Fruit fly (Drosophila melanogaster) whole organism, prepupa: ENCODE data around the gene Sema5c.

Experiments
- Blimp-1 ChIP-seq: fragments of 200-800 bp; sonication (Bioruptor generic); optimal IDR thresholded peaks from 3 replicates; lab custom pipeline; 2017; ENCODE audit warnings: missing biosample characterization, missing genetic modification characterization, mild to moderate bottlenecking, moderate library complexity, missing genetic modification reagents
- CG10631 ChIP-seq: fragments of 200-800 bp; sonication (Bioruptor generic); optimal IDR thresholded peaks from 2 replicates; lab custom pipeline; 2016; ENCODE audit warnings: missing biosample characterization, missing genetic modification characterization
- CG11902 ChIP-seq: fragments of 200-800 bp; sonication (Bioruptor generic); optimal IDR thresholded peaks from 3 replicates; lab custom pipeline; 2016; ENCODE audit warnings: missing biosample characterization, missing genetic modification characterization
- CG1621 ChIP-seq: fragments of 200-800 bp; sonication (Bioruptor generic); optimal IDR thresholded peaks from 3 replicates; lab custom pipeline; 2018; ENCODE audit warnings: missing biosample characterization, mild to moderate bottlenecking, missing genetic modification characterization
- CG16779 ChIP-seq: fragments of 200-800 bp; sonication (Bioruptor generic); optimal IDR thresholded peaks from 3 replicates; lab custom pipeline; 2017; ENCODE audit warnings: missing biosample characterization, mild to moderate bottlenecking, missing genetic modification characterization
- CG3032 ChIP-seq: fragments of 200-800 bp; optimal IDR thresholded peaks from 2 replicates; lab custom pipeline; 2019; ENCODE audit warnings: missing biosample characterization, mild to moderate bottlenecking, missing genetic modification characterization, moderate library complexity
- CG32006 ChIP-seq: fragments of 200-800 bp; sonication (Bioruptor generic); optimal IDR thresholded peaks from 3 replicates; lab custom pipeline; 2017; ENCODE audit warnings: missing biosample characterization, mild to moderate bottlenecking, missing genetic modification characterization
- CG34406 ChIP-seq: fragments of 200-800 bp; sonication (Bioruptor generic); optimal IDR thresholded peaks from 3 replicates; lab custom pipeline; 2016; ENCODE audit warnings: missing biosample characterization, missing genetic modification characterization
- CG4318 ChIP-seq: fragments of 200-800 bp; sonication (Bioruptor generic); optimal IDR thresholded peaks from 3 replicates; lab custom pipeline; 2017; ENCODE audit warnings: missing biosample characterization, mild to moderate bottlenecking, missing genetic modification characterization
- CG6163 ChIP-seq: fragments of 200-800 bp; sonication (Bioruptor generic); IDR thresholded peaks from 3 replicates; pipeline ENCODE4 v1.3.6; 2022; ENCODE audit warnings: missing biosample characterization, missing genetic modification characterization
- CG6276 ChIP-seq: fragments of 200-800 bp; sonication (Bioruptor generic); optimal IDR thresholded peaks from 2 replicates; lab custom pipeline; 2017; ENCODE audit warnings: missing biosample characterization, mild to moderate bottlenecking, missing genetic modification characterization
- CG6792 ChIP-seq: fragments of 200-800 bp; sonication (Bioruptor generic); optimal IDR thresholded peaks from 3 replicates; lab custom pipeline; 2016; ENCODE audit warnings: missing biosample characterization, missing genetic modification characterization
- CG6854 ChIP-seq: fragments of 200-800 bp; sonication (Bioruptor generic); optimal IDR thresholded peaks from 2 replicates; lab custom pipeline; 2017; ENCODE audit warnings: missing biosample characterization, mild to moderate bottlenecking, missing genetic modification characterization
- CG9139 ChIP-seq: fragments of 200-800 bp; sonication (Bioruptor generic); optimal IDR thresholded peaks from 3 replicates; lab custom pipeline; 2017; ENCODE audit warnings: missing biosample characterization, mild to moderate bottlenecking, missing genetic modification characterization
- Eip78C ChIP-seq: fragments of 200-800 bp; sonication (Bioruptor generic); peaks from one replicate; lab custom pipeline; 2016; ENCODE audit warnings: missing biosample characterization, missing genetic modification characterization
- Eip93F ChIP-seq: fragments of 200-800 bp; sonication (Bioruptor generic); optimal IDR thresholded peaks from 2 replicates; lab custom pipeline; 2016; ENCODE audit warnings: missing biosample characterization, mild to moderate bottlenecking, missing genetic modification characterization
- Hr38 ChIP-seq: sonication (Bioruptor generic); optimal IDR thresholded peaks from 2 replicates; lab custom pipeline; 2016; ENCODE audit warnings: missing biosample characterization, missing genetic modification characterization
- OdsH ChIP-seq: fragments of 200-800 bp; sonication (Bioruptor generic); optimal IDR thresholded peaks from 3 replicates; lab custom pipeline; 2016; ENCODE audit warnings: missing biosample characterization, missing genetic modification characterization
- Sox102F ChIP-seq: fragments of 200-800 bp; sonication (Bioruptor generic); optimal IDR thresholded peaks from 2 replicates; lab custom pipeline; 2016; ENCODE audit warnings: missing biosample characterization, mild to moderate bottlenecking, missing genetic modification characterization
- Sox14 ChIP-seq: fragments of 200-800 bp; sonication (Bioruptor generic); optimal IDR thresholded peaks from 3 replicates; lab custom pipeline; 2016; ENCODE audit warnings: missing biosample characterization, missing genetic modification characterization
- Sox15 ChIP-seq: fragments of 200-800 bp; sonication (Bioruptor generic); optimal IDR thresholded peaks from 3 replicates; lab custom pipeline; 2016; ENCODE audit warnings: missing biosample characterization, missing genetic modification characterization
- achi ChIP-seq: fragments of 200-800 bp; sonication (Bioruptor generic); optimal IDR thresholded peaks from 3 replicates; lab custom pipeline; 2016; ENCODE audit warnings: missing biosample characterization, missing genetic modification characterization
- dac ChIP-seq: fragments of 200-800 bp; sonication (Bioruptor generic); optimal IDR thresholded peaks from 2 replicates; lab custom pipeline; 2017; ENCODE audit warnings: missing biosample characterization, mild to moderate bottlenecking, missing genetic modification characterization
- dsx ChIP-seq: fragments of 200-800 bp; optimal IDR thresholded peaks from 3 replicates; lab custom pipeline; 2019; ENCODE audit warnings: missing biosample characterization, mild to moderate bottlenecking, missing genetic modification characterization, moderate library complexity; ENCODE audit not compliant: poor library complexity, severe bottlenecking
- eg ChIP-seq: fragments of 200-800 bp; sonication (Bioruptor generic); IDR thresholded peaks from 3 replicates; pipeline ENCODE4 v1.3.6; 2022; ENCODE audit warnings: missing biosample characterization, missing genetic modification characterization
- esn ChIP-seq: fragments of 200-800 bp; sonication (Bioruptor generic); optimal IDR thresholded peaks from 2 replicates; lab custom pipeline; 2016; ENCODE audit warnings: missing biosample characterization, mild to moderate bottlenecking, missing genetic modification characterization, moderate library complexity
- fd59A ChIP-seq: fragments of 200-800 bp; sonication (Bioruptor generic); optimal IDR thresholded peaks from 2 replicates; lab custom pipeline; 2017; ENCODE audit warnings: missing biosample characterization, mild to moderate bottlenecking, missing genetic modification characterization, missing genetic modification reagents
- fkh ChIP-seq: fragments of 200-800 bp; sonication (Bioruptor generic); optimal IDR thresholded peaks from 3 replicates; lab custom pipeline; 2017; ENCODE audit warnings: missing biosample characterization, mild to moderate bottlenecking, missing genetic modification characterization, moderate library complexity
- lz ChIP-seq: fragments of 200-800 bp; sonication (Bioruptor generic); optimal IDR thresholded peaks from 3 replicates; lab custom pipeline; 2016; ENCODE audit warnings: missing biosample characterization, missing genetic modification characterization
- pdm3 ChIP-seq: fragments of 200-800 bp; sonication (Bioruptor generic); optimal IDR thresholded peaks from 3 replicates; lab custom pipeline; 2016; ENCODE audit warnings: missing biosample characterization, missing genetic modification characterization
- spab ChIP-seq: fragments of 200-800 bp; sonication (Bioruptor generic); optimal IDR thresholded peaks from 2 replicates; lab custom pipeline; 2017; ENCODE audit warnings: missing biosample characterization, mild to moderate bottlenecking, missing genetic modification characterization, missing genetic modification reagents
- ss ChIP-seq, 2 experiments: fragments of 200-800 bp; sonication (Bioruptor generic); optimal IDR thresholded peaks; 2 replicates in 1 of 2; 3 replicates in 1 of 2; lab custom pipeline; 2017 to 2018; ENCODE audit warnings: mild to moderate bottlenecking in 2 of 2, missing biosample characterization in 2 of 2, missing genetic modification characterization in 2 of 2, moderate library complexity in 1 of 2
- svp ChIP-seq: fragments of 200-800 bp; sonication (Bioruptor generic); peaks from one replicate; lab custom pipeline; 2016; ENCODE audit warnings: missing biosample characterization, missing genetic modification characterization
- vri ChIP-seq: fragments of 200-800 bp; sonication (Bioruptor generic); optimal IDR thresholded peaks from 3 replicates; lab custom pipeline; 2016; ENCODE audit warnings: missing biosample characterization, mild to moderate bottlenecking, missing genetic modification characterization

Gene Sema5c

dm6 chr3L:12084969-12085690 lies 3.5 kb upstream of the Sema5c start:
- TF ChIP-seq CG32006 (no peak), fkh (GFP tag; lab: Kevin White, UChicago) (peak; percentile 2), svp (GFP tag; lab: Kevin White, UChicago) (peak; percentile 19), eg (no peak), CG16779 (tag; lab: Kevin White, UChicago) (no peak)

dm6 chr3L:12083861-12084260 lies 2.2 kb upstream of the Sema5c start:
- TF ChIP-seq Sox14 (GFP tag; lab: Kevin White, UChicago), result no peak
- no peak for TF ChIP-seq OdsH (GFP tag; lab: Kevin White, UChicago)
- TF ChIP-seq svp (GFP tag; lab: Kevin White, UChicago), result no peak
- TF ChIP-seq Eip93F (GFP tag; lab: Kevin White, UChicago), result no peak
- peak; percentile 54 for TF ChIP-seq vri (GFP tag; lab: Kevin White, UChicago)
- peak; percentile 1 for TF ChIP-seq Eip78C (GFP tag; lab: Kevin White, UChicago)
- TF ChIP-seq fkh (GFP tag; lab: Kevin White, UChicago), result peak; percentile 89

DNA sequence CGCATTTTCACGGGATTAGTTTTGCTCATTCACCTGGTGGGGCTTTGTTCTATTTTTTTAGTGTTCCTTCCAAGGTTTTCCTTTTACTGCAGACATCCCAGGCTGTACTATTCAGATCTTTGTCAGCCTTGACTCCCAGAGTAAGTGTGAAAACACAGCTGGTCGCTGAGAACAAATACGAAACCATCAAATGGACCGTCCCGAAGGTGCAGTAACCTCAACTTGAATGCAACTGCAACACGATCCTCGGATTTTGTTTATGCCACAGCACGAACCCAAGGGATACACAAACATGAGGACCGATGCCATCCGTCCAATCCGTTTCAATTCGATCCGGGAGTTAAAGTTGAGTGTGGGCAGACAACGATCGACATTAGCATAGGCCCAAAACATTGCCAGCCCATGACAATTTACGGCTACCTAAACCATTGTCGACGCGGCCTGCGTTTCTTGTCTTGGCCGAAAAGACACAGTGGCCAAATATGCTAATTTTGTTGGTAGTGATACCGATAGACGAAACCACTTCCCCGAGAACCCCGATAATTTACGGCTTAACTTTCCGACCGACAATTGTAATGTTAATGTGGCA lies 1.6 kb upstream of the Sema5c start:
- no peak for TF ChIP-seq spab (GFP tag; lab: Kevin White, UChicago)
- TF ChIP-seq Sox102F, result no peak
- no peak for TF ChIP-seq CG1621 (tag; lab: Kevin White, UChicago)
- no peak for TF ChIP-seq achi (GFP tag; lab: Kevin White, UChicago)
- no peak for TF ChIP-seq dsx
- no peak for TF ChIP-seq OdsH (GFP tag; lab: Kevin White, UChicago)
- TF ChIP-seq Sox15 (GFP tag; lab: Kevin White, UChicago), result no peak
- TF ChIP-seq lz (GFP tag; lab: Kevin White, UChicago), result no peak
- TF ChIP-seq ss (GFP tag; optimal IDR thresholded peaks at IDR 0.05; lab: Kevin White, UChicago), result no peak
- TF ChIP-seq CG6163, result no peak
- TF ChIP-seq dac (GFP tag; lab: Kevin White, UChicago), result no peak
- no peak for TF ChIP-seq pdm3 (GFP tag; lab: Kevin White, UChicago)
- no peak for TF ChIP-seq CG3032 (tag; lab: Kevin White, UChicago)
- TF ChIP-seq Hr38 (GFP tag; lab: Kevin White, UChicago), result no peak
- no peak for TF ChIP-seq CG34406 (GFP tag; lab: Kevin White, UChicago)
- no peak for TF ChIP-seq CG10631 (GFP tag; lab: Kevin White, UChicago)
- TF ChIP-seq CG6792 (GFP tag; lab: Kevin White, UChicago), result no peak
- TF ChIP-seq CG6276, result no peak
- no peak for TF ChIP-seq CG4318 (GFP tag; lab: Kevin White, UChicago)

dm6 chr3L:12082521-12082841 lies 851 bp upstream of the Sema5c start:
- TF ChIP-seq CG1621 (tag; lab: Kevin White, UChicago), result peak; percentile 63
- TF ChIP-seq lz (GFP tag; lab: Kevin White, UChicago), result no peak
- peak; percentile 78 for TF ChIP-seq svp (GFP tag; lab: Kevin White, UChicago)
- peak; percentile 54 for TF ChIP-seq CG6854 (GFP tag; lab: Kevin White, UChicago)
- peak; percentile 6 for TF ChIP-seq vri (GFP tag; lab: Kevin White, UChicago)
- TF ChIP-seq CG16779 (tag; lab: Kevin White, UChicago), result no peak
- TF ChIP-seq ss (GFP tag; optimal IDR thresholded peaks at IDR 0.05; lab: Kevin White, UChicago), result peak in 1 of 2 experiments; percentile 11
- TF ChIP-seq Sox14 (GFP tag; lab: Kevin White, UChicago), result no peak

DNA sequence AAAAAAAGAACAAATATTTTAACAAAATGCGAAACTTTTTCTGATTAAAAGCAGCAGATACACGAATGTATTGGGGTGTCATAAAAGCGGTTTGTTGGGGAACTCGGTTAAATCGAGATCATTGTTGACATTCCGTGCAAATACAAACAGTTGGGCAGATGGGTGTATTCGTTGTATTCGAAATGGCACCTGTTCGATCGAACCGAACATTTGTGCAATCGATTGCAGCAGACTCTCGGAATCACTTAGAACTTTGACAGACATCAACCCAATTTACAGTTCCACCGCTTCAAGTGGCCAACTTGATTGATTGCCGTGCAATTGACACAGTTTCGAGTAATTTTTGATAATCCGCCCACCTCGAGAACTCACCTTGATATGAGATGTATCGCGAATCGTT lies 1.2 kb downstream of the Sema5c start:
- TF ChIP-seq fd59A (GFP tag; lab: Kevin White, UChicago), result no peak
- no peak for TF ChIP-seq CG6163
- TF ChIP-seq achi (GFP tag; lab: Kevin White, UChicago), result no peak
- TF ChIP-seq svp (GFP tag; lab: Kevin White, UChicago), result peak; percentile 41
- no peak for TF ChIP-seq CG11902 (GFP tag; lab: Kevin White, UChicago)
- TF ChIP-seq pdm3 (GFP tag; lab: Kevin White, UChicago), result no peak
- no peak for TF ChIP-seq CG9139
- TF ChIP-seq Blimp-1 (GFP tag; lab: Kevin White, UChicago), result no peak
- peak; percentile 31 for TF ChIP-seq Eip78C (GFP tag; lab: Kevin White, UChicago)
- peak; percentile 13 for TF ChIP-seq esn (GFP tag; lab: Kevin White, UChicago)
